Worm (Caenorhabditis elegans) whole organism, mixed stage, embryonic: ENCODE measurements around the gene C35A5.5.

Experiments
- M03D4.4 ChIP-seq: sonication (generic microtip); optimal IDR thresholded peaks from 2 replicates; lab custom pipeline; 2017; ENCODE audit warnings: mild to moderate bottlenecking, missing genetic modification characterization, missing compliant biosample characterization
- blmp-1 ChIP-seq: fragments of 150-350 bp; optimal IDR thresholded peaks from 2 replicates; lab custom pipeline; 2014; ENCODE audit warnings: missing biosample characterization, missing genetic modification characterization
- ceh-39 ChIP-seq: fragments of 150-350 bp; optimal IDR thresholded peaks from 2 replicates; lab custom pipeline; 2014; ENCODE audit warnings: missing biosample characterization, missing genetic modification characterization
- ceh-43 ChIP-seq: fragments of 200-800 bp; sonication (Bioruptor generic); optimal IDR thresholded peaks from 2 replicates; lab custom pipeline; 2018; ENCODE audit warnings: mild to moderate bottlenecking, missing genetic modification characterization, moderate library complexity, missing compliant biosample characterization
- ces-1 ChIP-seq: fragments of 150-350 bp; optimal IDR thresholded peaks from 2 replicates; lab custom pipeline; 2014; ENCODE audit warnings: missing biosample characterization, missing genetic modification reagents, missing genetic modification characterization
- cnd-1 ChIP-seq: fragments of 200-800 bp; sonication (Bioruptor generic); optimal IDR thresholded peaks from 2 replicates; lab custom pipeline; 2018; ENCODE audit warnings: mild to moderate bottlenecking, missing genetic modification characterization, missing compliant biosample characterization
- drap-1 ChIP-seq: fragments of 200-800 bp; sonication (Bioruptor generic); optimal IDR thresholded peaks from 3 replicates; lab custom pipeline; 2018; ENCODE audit warnings: mild to moderate bottlenecking, missing genetic modification characterization, missing compliant biosample characterization
- elt-3 ChIP-seq: fragments of 150-350 bp; optimal IDR thresholded peaks from 2 replicates; lab custom pipeline; 2014; ENCODE audit warnings: missing biosample characterization, missing genetic modification characterization
- flh-1 ChIP-seq: fragments of 200-800 bp; sonication (Bioruptor generic); optimal IDR thresholded peaks from 2 replicates; lab custom pipeline; 2018; ENCODE audit warnings: mild to moderate bottlenecking, missing genetic modification characterization, moderate library complexity, missing compliant biosample characterization
- ham-2 ChIP-seq: fragments of 200-800 bp; sonication (Bioruptor generic); optimal IDR thresholded peaks from 2 replicates; lab custom pipeline; 2018; ENCODE audit warnings: mild to moderate bottlenecking, missing genetic modification characterization, missing compliant biosample characterization
- hlh-1 ChIP-seq: fragments of 150-350 bp; optimal IDR thresholded peaks from 2 replicates; lab custom pipeline; 2014; ENCODE audit warnings: missing biosample characterization, missing genetic modification reagents, missing genetic modification characterization
- lin-13 ChIP-seq: fragments of 150-350 bp; optimal IDR thresholded peaks from 2 replicates; lab custom pipeline; 2014; ENCODE audit warnings: missing biosample characterization, missing genetic modification characterization
- lin-32 ChIP-seq: fragments of 200-800 bp; sonication (Bioruptor generic); optimal IDR thresholded peaks from 2 replicates; lab custom pipeline; 2018; ENCODE audit warnings: mild to moderate bottlenecking, missing genetic modification characterization, missing compliant biosample characterization
- lsy-2 ChIP-seq: fragments of 150-350 bp; optimal IDR thresholded peaks from 2 replicates; lab custom pipeline; 2014; ENCODE audit warnings: missing biosample characterization, missing genetic modification characterization
- mab-5 ChIP-seq: fragments of 150-350 bp; optimal IDR thresholded peaks from 2 replicates; lab custom pipeline; 2014; ENCODE audit warnings: missing biosample characterization, missing genetic modification characterization
- mep-1 ChIP-seq: fragments of 150-350 bp; optimal IDR thresholded peaks from 2 replicates; lab custom pipeline; 2017; ENCODE audit warnings: missing biosample characterization, missing genetic modification reagents, missing genetic modification characterization, inconsistent platforms
- mls-2 ChIP-seq: sonication (generic microtip); optimal IDR thresholded peaks from 2 replicates; lab custom pipeline; 2016; ENCODE audit warnings: mild to moderate bottlenecking, missing genetic modification characterization, moderate library complexity, missing compliant biosample characterization
- nhr-12 ChIP-seq: fragments of 150-350 bp; optimal IDR thresholded peaks from 2 replicates; lab custom pipeline; 2014; ENCODE audit warnings: missing biosample characterization, missing genetic modification characterization
- nhr-2 ChIP-seq: fragments of 150-350 bp; optimal IDR thresholded peaks from 2 replicates; lab custom pipeline; 2014; ENCODE audit warnings: missing biosample characterization, missing genetic modification characterization
- nhr-237 ChIP-seq: fragments of 150-350 bp; optimal IDR thresholded peaks from 2 replicates; lab custom pipeline; 2014; ENCODE audit warnings: missing biosample characterization, missing genetic modification characterization
- nhr-28 ChIP-seq: fragments of 150-350 bp; optimal IDR thresholded peaks from 2 replicates; lab custom pipeline; 2014; ENCODE audit warnings: missing biosample characterization, missing genetic modification characterization
- nhr-76 ChIP-seq: sonication (generic microtip); optimal IDR thresholded peaks from 2 replicates; lab custom pipeline; 2017; ENCODE audit warnings: missing biosample characterization, missing genetic modification characterization
- pha-4 ChIP-seq: fragments of 150-350 bp; optimal IDR thresholded peaks from 2 replicates; lab custom pipeline; 2018; ENCODE audit warnings: missing biosample characterization, missing genetic modification reagents, missing genetic modification characterization
- sem-2 ChIP-seq: fragments of 200-800 bp; sonication (Bioruptor generic); optimal IDR thresholded peaks from 2 replicates; lab custom pipeline; 2018; ENCODE audit warnings: mild to moderate bottlenecking, missing genetic modification characterization, missing compliant biosample characterization
- snpc-4 ChIP-seq: fragments of 150-350 bp; optimal IDR thresholded peaks from 2 replicates; lab custom pipeline; 2014; ENCODE audit warnings: missing biosample characterization, missing genetic modification characterization
- sptf-1 ChIP-seq: sonication (generic microtip); optimal IDR thresholded peaks from 2 replicates; lab custom pipeline; 2017; ENCODE audit warnings: mild to moderate bottlenecking, missing genetic modification characterization, moderate library complexity, missing compliant biosample characterization
- tbx-8 ChIP-seq: fragments of 200-800 bp; sonication (Bioruptor generic); optimal IDR thresholded peaks from 2 replicates; lab custom pipeline; 2018; ENCODE audit warnings: mild to moderate bottlenecking, missing genetic modification characterization, moderate library complexity, missing compliant biosample characterization
- unc-39 ChIP-seq: fragments of 150-350 bp; optimal IDR thresholded peaks from 2 replicates; lab custom pipeline; 2014; ENCODE audit warnings: missing biosample characterization, missing genetic modification characterization
- unc-62 ChIP-seq: fragments of 150-350 bp; optimal IDR thresholded peaks from 2 replicates; lab custom pipeline; 2014; ENCODE audit warnings: missing biosample characterization, missing genetic modification reagents, missing genetic modification characterization
- zip-8 ChIP-seq: fragments of 150-350 bp; optimal IDR thresholded peaks from 2 replicates; lab custom pipeline; 2014; ENCODE audit warnings: missing biosample characterization, missing genetic modification characterization
- ztf-11 ChIP-seq: fragments of 150-350 bp; optimal IDR thresholded peaks from 2 replicates; lab custom pipeline; 2014; ENCODE audit warnings: missing biosample characterization, missing genetic modification characterization

C35A5.5 gene

DNA sequence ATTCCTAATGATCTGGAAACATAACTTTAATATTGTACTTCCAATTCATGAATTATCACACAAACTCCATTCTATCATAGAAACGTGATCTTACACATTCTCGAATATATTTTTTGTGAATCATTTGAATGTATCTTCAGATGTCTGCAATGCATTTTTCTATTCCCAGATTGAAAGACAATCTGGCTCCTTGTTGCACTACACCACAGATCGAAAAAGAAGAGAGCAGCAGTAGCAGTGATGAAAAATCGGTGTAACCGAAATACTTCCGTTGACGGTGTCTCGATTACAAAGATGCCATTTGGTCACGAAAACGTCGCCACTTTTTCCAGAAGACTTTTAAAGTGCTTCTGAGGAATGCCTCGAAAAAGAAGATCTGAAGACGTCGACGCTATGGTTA, 34.4 kb downstream of the C35A5.5 start, which contains the start of gene degt-1:
Gene degt-1 (plus strand): TSS at position 301 of the 400 bp plus-strand sequence.
- no peak for TF ChIP-seq mls-2 (tag; lab: Kevin White, UChicago)

DNA sequence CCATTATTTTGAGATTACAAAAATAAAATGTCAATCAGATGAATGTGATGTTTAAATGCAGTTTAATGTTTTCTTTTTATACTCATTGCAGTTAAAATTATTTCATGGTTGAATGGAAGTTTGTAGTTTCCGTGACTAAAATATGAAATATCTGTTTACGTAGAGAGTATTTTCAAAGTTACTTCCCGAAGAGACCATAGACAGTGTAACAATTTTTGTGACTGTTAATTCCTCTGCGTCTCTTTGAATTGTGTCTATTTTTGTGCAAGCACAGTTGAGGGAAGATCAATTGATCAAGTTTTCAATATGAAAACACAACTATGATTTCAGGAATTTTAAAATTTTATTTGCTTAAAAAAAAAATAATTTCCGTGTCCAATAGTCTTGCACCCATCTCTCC, 41.1 kb downstream of the C35A5.5 start, which contains the start of gene F25D1.5:
Gene F25D1.5 (minus strand): TSS at position 35 of the 400 bp plus-strand sequence.
- TF ChIP-seq ham-2 (GFP tag; lab: Kevin White, UChicago) (no peak), ceh-39 (no peak), mep-1 (tag; lab: Kevin White, UChicago) (no peak), ces-1 (no peak), lin-13 (tag; lab: Kevin White, UChicago) (no peak)

DNA sequence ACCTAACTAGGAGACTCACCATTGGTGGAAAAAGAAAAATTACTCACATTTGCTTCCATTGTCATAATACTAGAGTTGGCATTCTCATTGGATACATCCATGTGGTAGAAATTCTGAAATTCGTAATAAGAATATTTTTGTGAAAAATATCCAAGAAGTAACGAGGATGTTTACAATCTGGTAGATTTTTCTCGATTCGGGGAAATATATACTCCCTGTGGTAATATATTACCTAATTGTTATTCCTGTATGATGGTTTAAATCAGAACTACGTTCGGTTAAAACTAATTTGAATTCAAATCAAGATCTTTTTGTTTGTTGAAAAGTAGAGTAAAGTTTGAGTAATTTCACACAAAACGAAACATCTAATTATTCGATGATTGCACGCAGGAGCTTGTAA, 43.3 kb downstream of the C35A5.5 start, which contains the start of gene srd-34:
Gene srd-34 (minus strand): TSS at position 101 of the 400 bp plus-strand sequence.
- no peak for TF ChIP-seq nhr-237 (tag; lab: Kevin White, UChicago)
- no peak for TF ChIP-seq mep-1 (tag; lab: Kevin White, UChicago)
- TF ChIP-seq tbx-8 (GFP tag; lab: Kevin White, UChicago) = no peak
- no peak for TF ChIP-seq ceh-43
- TF ChIP-seq elt-3 (tag; lab: Kevin White, UChicago) = no peak
- TF ChIP-seq, all 35 proteins: peak for 0

DNA sequence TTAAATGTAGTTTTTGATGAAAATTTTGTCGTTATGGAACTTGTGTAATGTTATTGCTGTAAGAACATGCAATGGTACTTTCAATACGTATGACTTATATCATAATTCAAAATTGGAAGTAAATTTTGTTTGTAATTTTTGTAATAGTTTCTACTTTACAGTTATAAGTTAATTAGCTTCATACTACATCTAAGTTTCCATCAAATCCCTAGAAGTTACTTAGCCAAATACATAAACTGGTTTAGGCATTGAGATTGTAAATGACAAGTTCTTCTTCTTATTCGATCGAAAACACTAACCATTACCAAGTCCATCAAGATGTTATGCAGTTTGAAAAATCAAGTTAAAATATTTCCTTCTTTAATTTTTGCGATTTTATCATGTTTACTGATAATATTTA, 44.1 kb downstream of the C35A5.5 start, which contains the start of gene F32G8.2:
Gene F32G8.2 (plus strand): TSS at position 301 of the 400 bp plus-strand sequence.
- TF ChIP-seq zip-8 (tag; lab: Kevin White, UChicago) = no peak
- no peak for TF ChIP-seq ztf-11 (tag; lab: Kevin White, UChicago)
- TF ChIP-seq flh-1 (GFP tag; lab: Kevin White, UChicago) = no peak
- no peak for TF ChIP-seq elt-3 (tag; lab: Kevin White, UChicago)
- no peak for TF ChIP-seq sptf-1 (tag; lab: Kevin White, UChicago)

DNA sequence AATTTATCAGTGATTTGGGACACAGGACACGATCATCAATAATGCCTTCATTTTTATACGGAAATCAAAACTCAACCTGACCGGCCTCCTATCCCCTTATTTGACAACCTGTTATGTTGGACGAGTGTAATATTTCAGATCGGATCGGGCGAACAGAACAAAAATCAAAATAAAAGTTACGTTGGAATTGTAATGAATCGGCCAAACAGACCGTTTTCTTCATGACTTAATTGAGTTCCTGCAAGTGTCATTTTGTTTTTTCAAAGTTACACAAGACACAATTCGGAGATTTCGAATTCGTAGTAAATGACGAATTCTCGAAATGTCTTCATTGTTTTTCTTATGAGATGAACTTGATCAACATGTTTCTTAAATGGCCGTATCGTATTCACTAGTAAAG, 49.6 kb downstream of the C35A5.5 start, which contains the start of gene F32G8.3:
Gene F32G8.3 (minus strand): TSS at position 101 of the 400 bp plus-strand sequence.
- TF ChIP-seq nhr-28 (tag; lab: Kevin White, UChicago) (no peak), mls-2 (tag; lab: Kevin White, UChicago) (no peak), nhr-2 (no peak), nhr-237 (tag; lab: Kevin White, UChicago) (no peak), tbx-8 (GFP tag; lab: Kevin White, UChicago) (no peak), cnd-1 (no peak), mab-5 (no peak), hlh-1 (tag; lab: Kevin White, UChicago) (no peak), drap-1 (GFP tag; lab: Kevin White, UChicago) (no peak), mep-1 (tag; lab: Kevin White, UChicago) (no peak), blmp-1 (no peak), lsy-2 (tag; lab: Kevin White, UChicago) (no peak), elt-3 (tag; lab: Kevin White, UChicago) (no peak)

DNA sequence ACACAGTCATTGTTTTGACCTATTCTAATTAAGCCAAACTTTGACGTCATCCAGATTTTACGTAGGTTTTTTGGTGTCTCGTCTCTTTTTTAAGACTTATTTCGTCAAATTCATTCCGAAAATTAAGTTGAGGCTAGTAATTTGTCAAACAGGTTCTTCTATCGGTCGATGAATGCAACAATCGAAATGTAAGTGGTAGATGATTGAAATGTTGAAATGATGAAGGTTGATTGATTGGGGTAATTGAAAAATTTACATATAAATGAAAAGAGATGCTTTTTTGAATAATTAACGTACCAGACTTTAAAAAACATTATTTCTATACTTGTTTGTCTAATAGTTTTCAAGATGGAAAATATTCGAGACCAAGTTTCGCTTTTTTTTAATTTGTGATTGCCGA, 50.7 kb downstream of the C35A5.5 start:
- TF ChIP-seq sem-2 (no peak), nhr-237 (tag; lab: Kevin White, UChicago) (no peak), lin-32 (GFP tag; lab: Kevin White, UChicago) (no peak), nhr-28 (tag; lab: Kevin White, UChicago) (no peak)

DNA sequence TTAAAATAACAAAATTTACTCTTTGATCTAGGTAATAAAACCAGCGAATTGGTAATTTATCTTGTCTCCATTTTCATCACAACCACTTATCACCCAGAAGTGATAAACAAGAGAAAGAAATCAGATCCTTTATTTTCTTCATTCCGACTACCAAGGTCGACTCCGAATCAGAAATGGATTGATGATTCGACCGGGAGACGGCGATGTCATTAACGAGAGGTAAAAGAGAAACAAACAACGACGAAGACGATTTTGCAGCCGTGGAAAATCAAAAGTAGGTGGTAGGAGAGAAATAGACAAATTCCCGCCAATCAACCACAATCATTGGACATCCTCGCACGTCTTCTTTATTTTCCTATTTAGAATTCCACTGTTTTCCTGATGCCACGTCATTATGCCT, 51.4 kb downstream of the C35A5.5 start:
- TF ChIP-seq lin-32 (GFP tag; lab: Kevin White, UChicago) (no peak), nhr-237 (tag; lab: Kevin White, UChicago) (no peak), unc-62 (no peak)

DNA sequence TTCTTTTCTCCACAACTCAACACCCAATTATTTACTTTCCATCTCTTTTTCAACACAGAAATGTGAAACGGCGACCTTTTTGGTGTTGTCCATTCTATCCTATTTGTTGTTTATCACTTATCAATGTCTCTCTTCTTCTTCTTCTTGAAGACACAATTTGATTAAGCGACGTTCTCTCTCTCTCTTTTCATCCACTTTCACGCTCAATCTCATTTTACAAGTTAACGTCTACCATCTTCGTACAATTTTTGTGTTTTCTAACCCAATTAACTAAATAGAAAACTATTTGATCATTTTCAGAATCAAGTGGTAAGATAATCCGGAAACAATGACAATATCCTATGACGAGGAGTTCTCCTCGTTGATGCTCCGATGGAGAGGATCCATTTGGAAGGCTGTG, 52.0 kb downstream of the C35A5.5 start, which contains the start of gene best-14:
Gene best-14 (plus strand): TSS at position 301 of the 400 bp plus-strand sequence.
- TF ChIP-seq unc-39 (tag; lab: Kevin White, UChicago) = no peak
- TF ChIP-seq mep-1 (tag; lab: Kevin White, UChicago) = no peak
- TF ChIP-seq nhr-12 = no peak
- TF ChIP-seq ham-2 (GFP tag; lab: Kevin White, UChicago) = no peak
- TF ChIP-seq M03D4.4 (tag; lab: Kevin White, UChicago) = no peak
- TF ChIP-seq nhr-76 (tag; lab: Kevin White, UChicago) = no peak
- no peak for TF ChIP-seq pha-4 (tag; lab: Kevin White, UChicago)
- TF ChIP-seq snpc-4 (tag; lab: Kevin White, UChicago) = no peak
- TF ChIP-seq blmp-1 = no peak
